Fruit fly (Drosophila melanogaster) whole organism, embryonic: ENCODE measurements around the gene Cpr97Ea.

Experiments used
- Ada2b ChIP-seq: fragments of 200-800 bp; sonication (Bioruptor generic); IDR thresholded peaks from 2 replicates; pipeline ENCODE4 v1.3.6; 2022; ENCODE audit warnings: missing biosample characterization, missing genetic modification characterization
- Atf3 ChIP-seq: fragments of 200-800 bp; sonication (Bioruptor generic); optimal IDR thresholded peaks from 3 replicates; lab custom pipeline; 2016; ENCODE audit warnings: missing biosample characterization, missing genetic modification characterization
- B-H1 ChIP-seq: fragments of 200-800 bp; sonication (Bioruptor generic); IDR thresholded peaks from 3 replicates; pipeline ENCODE4 v1.3.6; 2022; ENCODE audit warnings: missing biosample characterization, missing genetic modification characterization
- CG10147 ChIP-seq: fragments of 200-800 bp; sonication (Bioruptor generic); optimal IDR thresholded peaks from 2 replicates; lab custom pipeline; 2019; ENCODE audit warnings: missing biosample characterization, mild to moderate bottlenecking, missing genetic modification characterization, moderate library complexity
- CG14710 ChIP-seq: fragments of 200-800 bp; sonication (Bioruptor generic); optimal IDR thresholded peaks from 3 replicates; lab custom pipeline; 2019; ENCODE audit warnings: missing biosample characterization, mild to moderate bottlenecking, missing genetic modification characterization, moderate library complexity
- CG15601 ChIP-seq: fragments of 200-800 bp; sonication (Bioruptor generic); optimal IDR thresholded peaks from 3 replicates; lab custom pipeline; 2019; ENCODE audit warnings: missing biosample characterization, mild to moderate bottlenecking, missing genetic modification characterization, moderate library complexity
- CG1602 ChIP-seq: fragments of 200-800 bp; sonication (Bioruptor generic); optimal IDR thresholded peaks from 3 replicates; lab custom pipeline; 2016; ENCODE audit warnings: missing biosample characterization, missing genetic modification characterization
- CG31365 ChIP-seq: fragments of 200-800 bp; sonication (Bioruptor generic); optimal IDR thresholded peaks from 2 replicates; lab custom pipeline; 2018; ENCODE audit warnings: missing biosample characterization, mild to moderate bottlenecking, missing genetic modification characterization
- CG33557 ChIP-seq: fragments of 200-800 bp; sonication (Bioruptor generic); optimal IDR thresholded peaks from 2 replicates; lab custom pipeline; 2019; ENCODE audit warnings: missing biosample characterization, mild to moderate bottlenecking, missing genetic modification characterization, moderate library complexity
- CG3726 ChIP-seq: fragments of 200-800 bp; sonication (Bioruptor generic); IDR thresholded peaks from 3 replicates; pipeline ENCODE4, ENCODE4 v1.3.6; 2022; ENCODE audit warnings: missing biosample characterization, missing genetic modification characterization
- CG6254 ChIP-seq: fragments of 200-800 bp; sonication (Bioruptor generic); optimal IDR thresholded peaks from 3 replicates; lab custom pipeline; 2017; ENCODE audit warnings: mild to moderate bottlenecking, missing biosample characterization, missing genetic modification reagents, missing genetic modification characterization
- CG7372 ChIP-seq: fragments of 200-800 bp; sonication (Bioruptor generic); IDR thresholded peaks from 2 replicates; pipeline ENCODE4 v1.3.6; 2022; ENCODE audit warnings: missing biosample characterization, missing genetic modification characterization
- CG8478 ChIP-seq: fragments of >200 bp; optimal IDR thresholded peaks from 2 replicates; lab custom pipeline; 2018
- CG8765 ChIP-seq: fragments of 200-800 bp; sonication (Bioruptor generic); IDR thresholded peaks from 2 replicates; pipeline ENCODE4 v1.3.6; 2022; ENCODE audit warnings: missing biosample characterization, missing genetic modification characterization
- Dek ChIP-seq: fragments of 200-800 bp; sonication (Bioruptor generic); optimal IDR thresholded peaks from 3 replicates; lab custom pipeline; 2019; ENCODE audit warnings: missing biosample characterization, mild to moderate bottlenecking, missing genetic modification characterization, moderate library complexity
- Dip3 ChIP-seq: fragments of 200-800 bp; sonication (Bioruptor generic); optimal IDR thresholded peaks from 3 replicates; lab custom pipeline; 2016; ENCODE audit warnings: missing biosample characterization, missing genetic modification characterization
- HLH3B ChIP-seq: fragments of 200-800 bp; sonication (Bioruptor generic); IDR thresholded peaks from 2 replicates; pipeline ENCODE4 v1.3.6; 2022; ENCODE audit warnings: missing biosample characterization, missing genetic modification characterization
- HLH54F ChIP-seq: fragments of 200-800 bp; sonication (Bioruptor generic); optimal IDR thresholded peaks from 3 replicates; lab custom pipeline; 2016; ENCODE audit warnings: missing biosample characterization, missing genetic modification characterization
- Meics ChIP-seq: fragments of 200-800 bp; sonication (Bioruptor generic); optimal IDR thresholded peaks from 2 replicates; lab custom pipeline; 2017; ENCODE audit warnings: missing biosample characterization, mild to moderate bottlenecking, missing genetic modification characterization
- Oaz ChIP-seq: fragments of 200-800 bp; sonication (Bioruptor generic); IDR thresholded peaks from 2 replicates; pipeline ENCODE4 v1.3.6; 2022; ENCODE audit warnings: missing biosample characterization, missing genetic modification characterization
- Optix ChIP-seq: fragments of 200-800 bp; sonication (Bioruptor generic); IDR thresholded peaks from 3 replicates; pipeline ENCODE4 v1.3.6; 2022; ENCODE audit warnings: missing biosample characterization, missing genetic modification characterization
- Sry-δ ChIP-seq: fragments of 200-800 bp; sonication (Bioruptor generic); optimal IDR thresholded peaks from 2 replicates; lab custom pipeline; 2016; ENCODE audit warnings: missing biosample characterization, missing genetic modification characterization
- amos ChIP-seq: fragments of 200-800 bp; sonication (Bioruptor generic); IDR thresholded peaks from 2 replicates; pipeline ENCODE4 v1.3.6; 2022; ENCODE audit warnings: missing biosample characterization, missing genetic modification characterization; ENCODE audit not compliant: partially characterized antibody
- aop ChIP-seq: fragments of 200-800 bp; sonication (Bioruptor generic); IDR thresholded peaks from 2 replicates; pipeline ENCODE4 v1.3.6; 2022; ENCODE audit warnings: missing biosample characterization, missing genetic modification characterization
- bcd ChIP-seq: fragments of 200-800 bp; sonication (Bioruptor generic); optimal IDR thresholded peaks from 2 replicates; lab custom pipeline; 2017; ENCODE audit warnings: missing biosample characterization, mild to moderate bottlenecking, missing genetic modification characterization
- cas ChIP-seq: fragments of 200-800 bp; sonication (Bioruptor generic); IDR thresholded peaks from 2 replicates; pipeline ENCODE4 v1.3.6; 2022; ENCODE audit warnings: missing biosample characterization, missing genetic modification characterization
- caup ChIP-seq: fragments of 200-800 bp; sonication (Bioruptor generic); optimal IDR thresholded peaks from 3 replicates; lab custom pipeline; 2017; ENCODE audit warnings: missing biosample characterization, mild to moderate bottlenecking, missing genetic modification characterization, moderate library complexity; ENCODE audit not compliant: severe bottlenecking
- chn ChIP-seq: fragments of 200-800 bp; sonication (Bioruptor generic); optimal IDR thresholded peaks from 2 replicates; lab custom pipeline; 2016; ENCODE audit warnings: missing biosample characterization, missing genetic modification characterization
- dan ChIP-seq: fragments of 200-800 bp; sonication (Bioruptor generic); IDR thresholded peaks from 2 replicates; pipeline ENCODE4 v1.3.6; 2022; ENCODE audit warnings: missing biosample characterization, missing genetic modification characterization
- dati ChIP-seq: fragments of 200-800 bp; sonication (Bioruptor generic); IDR thresholded peaks from 2 replicates; pipeline ENCODE4 v1.3.6; 2022; ENCODE audit warnings: missing biosample characterization, missing genetic modification characterization
- dysf ChIP-seq: fragments of 200-800 bp; sonication (Bioruptor generic); IDR thresholded peaks from 3 replicates; pipeline ENCODE4 v1.3.6; 2022; ENCODE audit warnings: missing biosample characterization, missing genetic modification characterization
- exex ChIP-seq: fragments of 200-800 bp; sonication (Bioruptor generic); optimal IDR thresholded peaks from 4 replicates; lab custom pipeline; 2018; ENCODE audit warnings: missing biosample characterization, mild to moderate bottlenecking, missing genetic modification characterization, moderate library complexity
- fd102C ChIP-seq: fragments of 200-800 bp; sonication (Bioruptor generic); optimal IDR thresholded peaks from 2 replicates; lab custom pipeline; 2018; ENCODE audit warnings: missing biosample characterization, mild to moderate bottlenecking, missing genetic modification characterization, moderate library complexity
- fu2 ChIP-seq: fragments of 200-800 bp; sonication (Bioruptor generic); optimal IDR thresholded peaks from 2 replicates; lab custom pipeline; 2016; ENCODE audit warnings: missing biosample characterization, missing genetic modification characterization
- gce ChIP-seq: fragments of 200-800 bp; sonication (Bioruptor generic); IDR thresholded peaks from 3 replicates; pipeline ENCODE4 v1.3.6; 2022; ENCODE audit warnings: missing biosample characterization, missing genetic modification characterization
- gcm2 ChIP-seq: fragments of 200-800 bp; sonication (Bioruptor generic); optimal IDR thresholded peaks from 2 replicates; lab custom pipeline; 2016; ENCODE audit warnings: missing biosample characterization, missing genetic modification characterization
- grau ChIP-seq: fragments of 200-800 bp; optimal IDR thresholded peaks from 3 replicates; lab custom pipeline; 2019; ENCODE audit warnings: missing biosample characterization, mild to moderate bottlenecking, missing genetic modification characterization, moderate library complexity
- grn ChIP-seq: fragments of 200-800 bp; sonication (Bioruptor generic); optimal IDR thresholded peaks from 3 replicates; lab custom pipeline; 2017; ENCODE audit warnings: missing biosample characterization, missing genetic modification characterization
- hbn ChIP-seq: fragments of 200-800 bp; sonication (Bioruptor generic); IDR thresholded peaks from 2 replicates; pipeline ENCODE4 v1.3.6; 2022; ENCODE audit warnings: missing biosample characterization, missing genetic modification characterization; ENCODE audit not compliant: partially characterized antibody
- insv ChIP-seq, 2 experiments: fragments of 200-800 bp; sonication (Bioruptor generic); optimal IDR thresholded peaks; 3 replicates each; lab custom pipeline; 2016 to 2018; ENCODE audit warnings: missing biosample characterization in 2 of 2, missing genetic modification characterization in 2 of 2
- inv ChIP-seq: fragments of 200-800 bp; sonication (Bioruptor generic); IDR thresholded peaks from 2 replicates; pipeline ENCODE4 v1.3.6; 2022; ENCODE audit warnings: missing biosample characterization, missing genetic modification characterization; ENCODE audit not compliant: partially characterized antibody
- oc ChIP-seq: fragments of 200-800 bp; sonication (Bioruptor generic); optimal IDR thresholded peaks from 2 replicates; lab custom pipeline; 2018; ENCODE audit warnings: missing biosample characterization, mild to moderate bottlenecking, missing genetic modification characterization, moderate library complexity
- sd ChIP-seq: fragments of 200-800 bp; sonication (Bioruptor generic); optimal IDR thresholded peaks from 3 replicates; lab custom pipeline; 2018; ENCODE audit warnings: missing biosample characterization, mild to moderate bottlenecking, missing genetic modification characterization, moderate library complexity
- stwl ChIP-seq: fragments of 200-800 bp; sonication (Bioruptor generic); optimal IDR thresholded peaks from 3 replicates; lab custom pipeline; 2018; ENCODE audit warnings: missing biosample characterization, mild to moderate bottlenecking, missing genetic modification characterization, moderate library complexity
- tna ChIP-seq: fragments of 200-800 bp; sonication (Bioruptor generic); IDR thresholded peaks from 2 replicates; pipeline ENCODE4 v1.3.6; 2022; ENCODE audit warnings: missing biosample characterization, missing genetic modification characterization; ENCODE audit not compliant: partially characterized antibody
- unc-4 ChIP-seq: fragments of 200-800 bp; sonication (Bioruptor generic); IDR thresholded peaks from 2 replicates; pipeline ENCODE4 v1.3.6; 2022; ENCODE audit warnings: missing biosample characterization, missing genetic modification characterization; ENCODE audit not compliant: partially characterized antibody
- wek ChIP-seq: fragments of 200-800 bp; sonication (Bioruptor generic); optimal IDR thresholded peaks from 3 replicates; lab custom pipeline; 2018; ENCODE audit warnings: missing biosample characterization, mild to moderate bottlenecking, missing genetic modification characterization, moderate library complexity
- zen ChIP-seq: fragments of 200-800 bp; sonication (Bioruptor generic); optimal IDR thresholded peaks from 3 replicates; lab custom pipeline; 2018; ENCODE audit warnings: missing biosample characterization, mild to moderate bottlenecking, missing genetic modification characterization, moderate library complexity

Gene Cpr97Ea

dm6 chr3R:27111784-27112602 lies 24.4 kb upstream of the Cpr97Ea start, which contains the start of the genes gb and CG5815 (continued):
- TF ChIP-seq dan (0 out of 2 replicates have a peak, but pooled peaks have one; percentile 11), Meics (GFP tag; lab: Kevin White, UChicago) (peak; percentile 91), gce (GFP tag; lab: Robert Waterston, UW) (peak; percentile 84), Sry-δ (GFP tag; lab: Kevin White, UChicago) (peak; percentile 72), Oaz (GFP tag; lab: Robert Waterston, UW) (peak; percentile 80), hbn (peak; percentile 94), grau (tag; lab: Kevin White, UChicago) (peak; percentile 91), cas (GFP tag; lab: Robert Waterston, UW) (peak; percentile 88), caup (GFP tag; lab: Kevin White, UChicago) (peak; percentile 93), dati (GFP tag; lab: Robert Waterston, UW) (no peak; the same call in 1 of the 2 replicates), fu2 (GFP tag; lab: Kevin White, UChicago) (peak; percentile 79), Dek (peak; percentile 86), CG33557 (peak; percentile 77), oc (tag; lab: Kevin White, UChicago) (no peak), zen (tag; lab: Kevin White, UChicago) (peak; percentile 81), CG6254 (GFP tag; lab: Kevin White, UChicago) (peak; percentile 92), Dip3 (peak; percentile 83), aop (0 out of 2 replicates have a peak, but pooled peaks have one; percentile 40), B-H1 (peak; percentile 77), HLH54F (GFP tag; lab: Kevin White, UChicago) (peak; percentile 87), chn (GFP tag; lab: Kevin White, UChicago) (peak; percentile 93), CG15601 (tag; lab: Kevin White, UChicago) (peak; percentile 79), exex (tag; lab: Kevin White, UChicago) (peak; percentile 61), CG3726 (GFP tag; lab: Robert Waterston, UW) (peak; percentile 83; the same call in 2 of the 3 replicates), Ada2b (GFP tag; lab: Robert Waterston, UW) (peak; percentile 91), Optix (GFP tag; lab: Robert Waterston, UW) (peak; percentile 90), amos (GFP tag; lab: Robert Waterston, UW) (peak; percentile 86), stwl (tag; lab: Kevin White, UChicago) (peak; percentile 84), CG14710 (tag; lab: Kevin White, UChicago) (peak; percentile 88), insv (GFP tag; optimal IDR thresholded peaks at IDR 0.05; lab: Kevin White, UChicago) (peak in 1 of 2 experiments; percentile 65), HLH3B (peak; percentile 86), tna (GFP tag; lab: Robert Waterston, UW) (peak; percentile 86), gcm2 (GFP tag; lab: Kevin White, UChicago) (peak; percentile 71), sd (tag; lab: Kevin White, UChicago) (no peak), dysf (GFP tag; lab: Robert Waterston, UW) (peak; percentile 89), CG10147 (GFP tag; lab: Kevin White, UChicago) (peak; percentile 90), wek (GFP tag; lab: Kevin White, UChicago) (no peak), grn (GFP tag; lab: Kevin White, UChicago) (peak; percentile 61), bcd (GFP tag; lab: Kevin White, UChicago) (peak; percentile 91), inv (GFP tag; lab: Robert Waterston, UW) (peak; percentile 91), CG7372 (GFP tag; lab: Robert Waterston, UW) (peak; percentile 83), fd102C (GFP tag; lab: Kevin White, UChicago) (no peak), CG31365 (peak; percentile 17), CG8765 (GFP tag; lab: Robert Waterston, UW) (peak; percentile 86), unc-4 (peak; percentile 95), Atf3 (peak; percentile 67), CG8478 (lab: Kevin White, UChicago) (no peak), CG1602 (peak; percentile 91)
